Worm (Caenorhabditis elegans) whole organism, L2 larva: ENCODE measurements around the gene ppm-1.G.

ENCODE experiments used
- R02D3.7 ChIP-seq: fragments of 150-350 bp; optimal IDR thresholded peaks from 2 replicates; lab custom pipeline; 2014; ENCODE audit warnings: missing biosample characterization, missing genetic modification characterization
- elt-3 ChIP-seq: sonication (generic microtip); optimal IDR thresholded peaks from 2 replicates; lab custom pipeline; 2017; ENCODE audit warnings: missing biosample characterization, missing genetic modification characterization
- gmeb-1 ChIP-seq: fragments of 150-350 bp; optimal IDR thresholded peaks from 2 replicates; lab custom pipeline; 2014; ENCODE audit warnings: missing biosample characterization, missing genetic modification characterization
- lsy-2 ChIP-seq, 2 experiments: fragments of 150-350 bp in 1 of 2; sonication (generic microtip) in 1 of 2; optimal IDR thresholded peaks; 2 replicates each; lab custom pipeline; 2014 to 2017; ENCODE audit warnings: missing biosample characterization in 2 of 2, missing genetic modification characterization in 2 of 2
- nhr-11 ChIP-seq: fragments of 150-350 bp; optimal IDR thresholded peaks from 2 replicates; lab custom pipeline; 2014; ENCODE audit warnings: missing biosample characterization, missing genetic modification characterization
- unc-39 ChIP-seq: fragments of 150-350 bp; optimal IDR thresholded peaks from 2 replicates; lab custom pipeline; 2014; ENCODE audit warnings: missing biosample characterization, missing genetic modification characterization

ce11 chrIII:789604-790003 lies 6.1 kb downstream of the ppm-1.G start:
- TF ChIP-seq R02D3.7 (tag; lab: Kevin White, UChicago), result no peak
- TF ChIP-seq nhr-11, result no peak
- peak in 1 of 2 experiments; percentile 39 for TF ChIP-seq lsy-2 (tag; optimal IDR thresholded peaks at IDR 0.05; lab: Kevin White, UChicago)
- TF ChIP-seq unc-39, result no peak
- TF ChIP-seq gmeb-1, result no peak
- TF ChIP-seq elt-3, result no peak
